Worm (Caenorhabditis elegans): Measurements from ENCODE around the gene K04A8.20.

K04A8.20 gene

DNA sequence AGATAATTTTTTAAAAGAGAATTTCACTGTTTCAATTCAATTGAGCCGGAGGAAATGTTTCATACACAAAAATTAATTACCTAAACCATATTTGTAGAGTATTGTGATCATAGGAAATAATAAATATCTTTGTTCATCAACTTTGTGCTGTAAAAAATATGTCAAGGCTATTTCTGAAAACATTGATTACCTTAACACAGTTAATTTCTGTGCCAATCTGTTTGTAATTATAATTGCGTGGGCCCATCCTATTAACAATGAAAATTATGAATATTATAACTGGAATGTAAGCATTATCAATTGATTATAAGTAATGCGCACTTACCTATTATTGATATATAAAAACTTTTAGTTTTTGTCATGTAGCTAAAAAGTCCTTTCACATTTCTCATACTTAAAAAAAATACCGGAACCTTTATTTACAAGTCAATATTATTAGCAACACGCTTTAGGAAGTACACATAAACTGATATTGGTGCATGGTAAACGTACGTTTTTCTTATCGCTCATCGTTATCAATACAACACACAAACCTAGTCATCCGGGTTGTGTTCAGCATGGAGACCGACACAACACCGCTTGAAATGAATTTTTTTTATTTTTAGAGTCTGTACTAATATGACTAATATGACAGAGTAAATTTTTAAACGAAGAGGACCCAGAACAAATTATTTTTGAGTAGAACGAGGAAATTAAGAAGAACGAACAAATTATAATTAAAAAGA lies 26.3 kb downstream of the K04A8.20 start, which contains the start of gene fut-2:
Gene fut-2, minus strand, starts transcription at position 485 of the 725 bp plus-strand sequence.
- TF ChIP-seq ctbp-1 (GFP tag; IDR thresholded peaks at IDR 0.05) (no peak), ceh-44 (GFP tag; IDR thresholded peaks at IDR 0.05) (no peak), pqm-1 (tag; optimal IDR thresholded peaks at IDR 0.05) (peak; percentile 98), skn-1 (tag; optimal IDR thresholded peaks at IDR 0.05) (no peak), dve-1 (tag; optimal IDR thresholded peaks at IDR 0.05; ENCODE audit: insufficient read depth) (peak; percentile 67), daf-16 (GFP tag; optimal IDR thresholded peaks at IDR 0.05) (no peak), daf-16 (tag; optimal IDR thresholded peaks at IDR 0.05) (peak; percentile 96), hlh-11 (tag; optimal IDR thresholded peaks at IDR 0.05) (no peak), hif-1 (tag; optimal IDR thresholded peaks at IDR 0.05) (no peak), aha-1 (tag) (peak; percentile 90), mdl-1 (tag; optimal IDR thresholded peaks at IDR 0.05) (peak in 1 of 2 experiments; percentile 5), dmd-6 (GFP tag; IDR thresholded peaks at IDR 0.05) (peak; percentile 33; the same call in 1 of the 2 replicates), gei-8 (GFP tag; optimal IDR thresholded peaks at IDR 0.05) (no peak), nhr-11 (tag; optimal IDR thresholded peaks at IDR 0.05) (no peak), nhr-28 (tag; optimal IDR thresholded peaks at IDR 0.05) (peak; percentile 90)

DNA sequence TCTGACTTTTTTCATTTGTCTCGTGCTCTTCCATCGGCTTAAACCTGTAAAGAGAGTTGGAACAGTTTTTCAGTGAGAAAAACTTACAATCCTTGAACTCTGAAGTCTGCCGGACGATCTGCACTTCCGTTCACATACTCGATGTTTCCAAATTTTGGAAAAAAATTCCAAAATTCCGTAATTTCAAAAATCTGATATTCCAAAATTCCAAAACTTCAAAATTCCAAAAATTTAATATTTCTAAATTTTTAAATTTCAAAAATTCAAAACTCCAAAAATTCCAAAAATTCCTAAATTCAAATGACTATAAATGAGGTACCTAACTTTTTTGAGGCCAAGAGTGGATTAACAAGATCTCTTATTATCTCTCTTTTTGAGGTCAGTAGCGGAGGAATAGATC lies 27.3 kb downstream of the K04A8.20 start, which contains the start of gene EGAP9.4:
Gene EGAP9.4, plus strand, starts transcription at position 301 of the 400 bp plus-strand sequence.
- TF ChIP-seq saeg-2 (GFP tag; IDR thresholded peaks at IDR 0.05) (no peak), lir-3 (tag; optimal IDR thresholded peaks at IDR 0.05) (no peak), nhr-42 (GFP tag; IDR thresholded peaks at IDR 0.05) (no peak), snpc-4 (tag; optimal IDR thresholded peaks at IDR 0.05) (no peak), tra-1 (GFP tag; IDR thresholded peaks at IDR 0.05) (no peak), egl-43 (GFP tag; IDR thresholded peaks at IDR 0.05) (no peak), ces-1 (GFP tag; optimal IDR thresholded peaks at IDR 0.05) (no peak), D1046.2 (GFP tag; IDR thresholded peaks at IDR 0.05) (no peak), daf-16 (GFP tag; optimal IDR thresholded peaks at IDR 0.05) (no peak), daf-16 (tag; optimal IDR thresholded peaks at IDR 0.05) (no peak), madf-5 (GFP tag; IDR thresholded peaks at IDR 0.05) (no peak), Y105C5A.15 (GFP tag; IDR thresholded peaks at IDR 0.05) (no peak)

DNA sequence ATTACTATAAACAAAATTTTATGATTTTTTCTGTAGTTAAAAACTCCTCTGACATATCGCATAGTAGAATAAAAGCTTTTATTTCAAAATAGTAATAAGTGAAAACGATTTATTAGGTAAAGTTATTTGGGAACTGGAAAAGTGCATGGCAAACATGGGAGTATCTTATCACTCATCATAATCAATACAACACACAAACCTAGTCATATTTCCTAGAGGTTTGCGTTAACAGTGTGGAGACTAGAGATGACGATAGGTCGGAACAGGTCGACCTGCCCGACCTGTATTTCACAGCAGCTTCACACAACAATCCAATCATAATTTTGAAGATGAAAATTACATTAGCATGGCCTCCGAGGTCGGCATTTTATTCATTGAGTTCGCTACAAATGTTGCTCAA lies 30.7 kb downstream of the K04A8.20 start, which contains the start of gene EGAP9.3:
Gene EGAP9.3, minus strand, starts transcription at position 131 of the 400 bp plus-strand sequence.
- TF ChIP-seq lin-39 (tag; optimal IDR thresholded peaks at IDR 0.05) (no peak), gei-8 (GFP tag; optimal IDR thresholded peaks at IDR 0.05) (no peak), jun-1 (tag; optimal IDR thresholded peaks at IDR 0.05) (no peak), ztf-7 (tag; optimal IDR thresholded peaks at IDR 0.05) (no peak), sdz-12 (GFP tag; optimal IDR thresholded peaks at IDR 0.05) (no peak), snpc-1.2 (GFP tag; IDR thresholded peaks at IDR 0.05) (no peak), Y5F2A.4 (GFP tag; optimal IDR thresholded peaks at IDR 0.05) (no peak), lim-7 (GFP tag; IDR thresholded peaks at IDR 0.05) (no peak), ctbp-1 (GFP tag; IDR thresholded peaks at IDR 0.05) (no peak), pqm-1 (tag; optimal IDR thresholded peaks at IDR 0.05) (peak; percentile 43), zip-2 (tag; optimal IDR thresholded peaks at IDR 0.05) (no peak), hif-1 (tag; optimal IDR thresholded peaks at IDR 0.05) (no peak), aha-1 (tag) (no peak), spr-3 (GFP tag; optimal IDR thresholded peaks at IDR 0.05) (no peak), zfp-2 (tag; optimal IDR thresholded peaks at IDR 0.05) (no peak), dmd-9 (GFP tag; IDR thresholded peaks at IDR 0.05) (no peak), tag-97 (GFP tag; IDR thresholded peaks at IDR 0.05) (no peak), daf-16 (GFP tag; optimal IDR thresholded peaks at IDR 0.05) (no peak), daf-16 (tag; optimal IDR thresholded peaks at IDR 0.05) (peak; percentile 19), nhr-77 (tag; optimal IDR thresholded peaks at IDR 0.05) (no peak), ces-1 (GFP tag; optimal IDR thresholded peaks at IDR 0.05) (no peak), duxl-1 (tag; optimal IDR thresholded peaks at IDR 0.05; ENCODE audit: poor library complexity) (no peak), zag-1 (tag; optimal IDR thresholded peaks at IDR 0.05) (no peak), dmd-6 (GFP tag; IDR thresholded peaks at IDR 0.05) (no peak; the same call in 1 of the 2 replicates), nhr-28 (tag; optimal IDR thresholded peaks at IDR 0.05) (peak; percentile 69), ceh-82 (tag; optimal IDR thresholded peaks at IDR 0.05) (no peak), tra-1 (GFP tag; IDR thresholded peaks at IDR 0.05) (no peak)

Measured in whole organism, L4 larva.